Worm (Caenorhabditis elegans) whole organism, L4/young adult: ENCODE measurements around the gene Y71H2AM.25.

Source experiments
- W03F9.2 ChIP-seq: fragments of 150-350 bp; optimal IDR thresholded peaks from 2 replicates; lab custom pipeline; 2014; ENCODE audit warnings: missing biosample characterization, missing genetic modification characterization
- him-1 ChIP-seq: sonication (generic microtip); optimal IDR thresholded peaks from 2 replicates; lab custom pipeline; 2016; ENCODE audit warnings: missing genotype, missing genetic modification reagents, missing genetic modification characterization, missing compliant biosample characterization

DNA sequence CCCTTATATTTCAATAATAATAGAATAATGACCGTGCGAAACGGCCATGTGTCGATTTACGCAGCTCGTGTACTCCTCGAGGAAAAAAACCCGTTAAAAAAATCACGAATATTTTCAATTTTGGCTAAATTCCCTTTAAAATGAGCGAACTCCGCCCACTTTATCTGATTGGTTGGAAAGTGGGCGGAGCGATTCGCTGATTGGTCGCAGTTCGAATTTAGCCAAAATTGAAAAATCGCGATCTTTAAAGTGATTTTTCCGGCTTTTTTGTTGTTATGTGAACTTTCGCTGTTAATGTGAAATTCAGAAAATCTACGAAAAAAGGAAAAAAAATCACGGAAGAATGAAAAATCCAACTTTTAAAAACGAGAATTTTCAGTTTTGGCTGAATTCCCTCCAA is 15.6 kb downstream of the Y71H2AM.25 start:
- TF ChIP-seq W03F9.2 (tag; lab: Kevin White, UChicago) (no peak), him-1 (tag; lab: Kevin White, UChicago) (no peak)
